Worm (Caenorhabditis elegans): ENCODE results near the gene dnj-15.

DNA sequence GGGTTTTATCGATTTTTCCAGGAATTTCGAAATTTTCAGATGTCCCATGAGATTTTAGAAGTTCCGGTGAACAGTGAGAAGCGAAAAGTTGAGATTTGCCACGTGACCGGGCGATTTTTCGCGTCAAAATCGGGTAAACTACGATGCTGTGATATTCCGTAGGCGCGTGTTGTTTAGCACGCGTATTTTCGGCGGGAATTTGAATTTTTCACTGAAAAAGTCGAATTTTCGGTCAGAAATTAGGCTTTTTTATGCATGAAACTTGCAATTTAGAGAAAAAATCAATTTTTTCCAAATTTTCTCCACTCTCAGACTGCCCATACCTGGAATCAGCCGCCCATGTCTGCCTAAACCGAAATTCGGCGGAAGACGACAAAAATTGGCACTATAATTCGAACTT is 2.2 kb downstream of the dnj-15 start, which contains the start of gene tsen-34:
- TF ChIP-seq pag-3 (tag; optimal IDR thresholded peaks at IDR 0.05; ENCODE audit: borderline replicate concordance, insufficient read depth) (no peak), lin-39 (tag; optimal IDR thresholded peaks at IDR 0.05) (no peak), aly-2 (tag; optimal IDR thresholded peaks at IDR 0.05) (no peak), nhr-237 (tag; optimal IDR thresholded peaks at IDR 0.05) (no peak), lin-15B (tag; optimal IDR thresholded peaks at IDR 0.05) (no peak), ztf-4 (tag; optimal IDR thresholded peaks at IDR 0.05) (no peak), dpl-1 (GFP tag; optimal IDR thresholded peaks at IDR 0.05) (no peak), alr-1 (tag; optimal IDR thresholded peaks at IDR 0.05; ENCODE audit: borderline replicate concordance) (no peak), ztf-11 (tag; optimal IDR thresholded peaks at IDR 0.05) (no peak), nhr-28 (tag; optimal IDR thresholded peaks at IDR 0.05) (no peak), unc-86 (tag; optimal IDR thresholded peaks at IDR 0.05) (no peak)
